Fruit fly (Drosophila melanogaster) Kc167 (cell line): ENCODE results near the gene CLS.

ENCODE experiments used
- Myc ChIP-seq: fragments of >200 bp; optimal IDR thresholded peaks from 2 replicates; lab custom pipeline; 2017; ENCODE audit warnings: missing external identifiers
- Sin3A ChIP-seq: fragments of >200 bp; optimal IDR thresholded peaks from 2 replicates; lab custom pipeline; 2018; ENCODE audit warnings: missing external identifiers
- h ChIP-seq: fragments of >200 bp; optimal IDR thresholded peaks from 3 replicates; lab custom pipeline; 2018; ENCODE audit warnings: missing external identifiers
- insv ChIP-seq: fragments of >200 bp; optimal IDR thresholded peaks from 3 replicates; lab custom pipeline; 2018; ENCODE audit warnings: missing external identifiers
- psq ChIP-seq: fragments of >200 bp; optimal IDR thresholded peaks from 2 replicates; lab custom pipeline; 2017; ENCODE audit warnings: missing external identifiers
- ttk ChIP-seq: sonication (Bioruptor generic); optimal IDR thresholded peaks from 2 replicates; lab custom pipeline; 2017; ENCODE audit warnings: missing external identifiers

Gene CLS

dm6 chr3R:25638961-25639360 lies 48.2 kb downstream of the CLS start:
- TF ChIP-seq h: no peak
- TF ChIP-seq Myc (lab: Kevin White, UChicago): no peak
- no peak for TF ChIP-seq insv (lab: Kevin White, UChicago)
- TF ChIP-seq psq: no peak
- no peak for TF ChIP-seq Sin3A (lab: Kevin White, UChicago)
- no peak for TF ChIP-seq ttk (lab: Kevin White, UChicago)

- TF ChIP-seq ttk (lab: Kevin White, UChicago) (no peak), Myc (lab: Kevin White, UChicago) (no peak), h (no peak), psq (no peak), Sin3A (lab: Kevin White, UChicago) (no peak), insv (lab: Kevin White, UChicago) (no peak)
These were observed 48.8 kb downstream of the CLS start for dm6 chr3R:25638381-25638780.

- TF ChIP-seq insv (lab: Kevin White, UChicago) (no peak), Myc (lab: Kevin White, UChicago) (no peak), psq (no peak), h (no peak), Sin3A (lab: Kevin White, UChicago) (no peak), ttk (lab: Kevin White, UChicago) (no peak)
These were observed 49.6 kb downstream of the CLS start, which contains the start of gene jigr1 for dm6 chr3R:25637294-25638174. Gene jigr1, plus strand, starts transcription at chr3R:25637843.
